Worm (Caenorhabditis elegans): ENCODE measurements around the gene msd-4.

msd-4 gene

ce11 chrIII:4879445-4879844, 10.9 kb upstream of the msd-4 start, which contains the start of gene C35D10.1:
Gene C35D10.1 (plus strand): TSS chrIII:4879745.
- TF ChIP-seq gmeb-2 (tag; optimal IDR thresholded peaks at IDR 0.05) = no peak
- TF ChIP-seq K02D7.2 (tag; optimal IDR thresholded peaks at IDR 0.05) = no peak
- no peak for TF ChIP-seq mec-3 (tag; optimal IDR thresholded peaks at IDR 0.05; ENCODE audit: borderline replicate concordance)
- no peak for TF ChIP-seq elt-4 (tag; optimal IDR thresholded peaks at IDR 0.05)
- no peak for TF ChIP-seq zip-5 (tag; optimal IDR thresholded peaks at IDR 0.05)
- TF ChIP-seq C08G9.2 (tag; optimal IDR thresholded peaks at IDR 0.05) = no peak
- TF ChIP-seq ets-4 (tag; optimal IDR thresholded peaks at IDR 0.05) = no peak
- no peak for TF ChIP-seq fkh-10 (GFP tag; optimal IDR thresholded peaks at IDR 0.05)
- TF ChIP-seq ceh-9 (tag; optimal IDR thresholded peaks at IDR 0.05) = no peak
- TF ChIP-seq unc-42 (tag; optimal IDR thresholded peaks at IDR 0.05) = no peak
- TF ChIP-seq F13H6.1 (tag; optimal IDR thresholded peaks at IDR 0.05) = no peak
- no peak for TF ChIP-seq pha-2 (tag; optimal IDR thresholded peaks at IDR 0.05)
- no peak for TF ChIP-seq pha-4 (tag; optimal IDR thresholded peaks at IDR 0.05)
- no peak for TF ChIP-seq pros-1 (tag; optimal IDR thresholded peaks at IDR 0.05)
- no peak for TF ChIP-seq syd-9 (tag; optimal IDR thresholded peaks at IDR 0.05)
- TF ChIP-seq T23F11.4 (GFP tag; optimal IDR thresholded peaks at IDR 0.05) = no peak
- TF ChIP-seq ceh-2 (tag; optimal IDR thresholded peaks at IDR 0.05) = no peak

DNA sequence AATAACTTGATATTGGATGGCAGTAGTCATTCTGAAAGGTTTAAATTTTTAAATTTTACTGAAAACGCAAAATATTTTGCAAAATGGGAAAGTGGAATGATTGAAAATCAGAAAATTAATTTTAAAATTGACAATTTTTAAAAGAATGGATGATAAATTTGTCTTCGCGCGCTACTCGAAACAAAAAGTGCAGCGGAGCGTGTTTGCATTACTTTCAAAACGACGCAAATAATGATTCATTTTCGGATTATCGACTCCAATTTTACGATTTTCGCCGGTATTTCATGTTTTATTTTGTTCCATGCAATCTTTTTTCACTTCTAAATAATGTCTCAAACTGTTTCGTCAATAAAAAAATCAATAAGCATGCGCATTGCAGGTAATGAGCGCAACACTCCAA, 9.7 kb upstream of the msd-4 start, which contains the start of the genes tost-1 and arx-6:
Gene tost-1 (minus strand): TSS at position 31 of the 400 bp plus-strand sequence.
Gene arx-6 (plus strand): TSS at position 378 of the 400 bp plus-strand sequence.
- TF ChIP-seq elt-2 (tag; optimal IDR thresholded peaks at IDR 0.05) (peak; percentile 21), ceh-6 (GFP tag; optimal IDR thresholded peaks at IDR 0.05) (no peak), unc-42 (tag; optimal IDR thresholded peaks at IDR 0.05) (peak; percentile 22)

- TF ChIP-seq C08G9.2 (tag; optimal IDR thresholded peaks at IDR 0.05) = no peak
- TF ChIP-seq ceh-31 (tag; optimal IDR thresholded peaks at IDR 0.05) = peak; percentile 24
Measured at ce11 chrIII:4875663-4876062, 7.1 kb upstream of the msd-4 start.

- TF ChIP-seq hlh-15 (tag; optimal IDR thresholded peaks at IDR 0.05) (no peak), K09A11.1 (tag; optimal IDR thresholded peaks at IDR 0.05; ENCODE audit: insufficient read depth) (no peak), sox-4 (tag; optimal IDR thresholded peaks at IDR 0.05) (no peak), hlh-8 (tag; optimal IDR thresholded peaks at IDR 0.05) (no peak), ceh-2 (tag; optimal IDR thresholded peaks at IDR 0.05) (no peak), rnt-1 (tag; optimal IDR thresholded peaks at IDR 0.05) (no peak), pha-2 (tag; optimal IDR thresholded peaks at IDR 0.05) (no peak), pat-9 (tag; optimal IDR thresholded peaks at IDR 0.05) (no peak), fkh-10 (GFP tag; optimal IDR thresholded peaks at IDR 0.05) (no peak), dve-1 (tag; optimal IDR thresholded peaks at IDR 0.05) (no peak), mec-3 (tag; optimal IDR thresholded peaks at IDR 0.05; ENCODE audit: borderline replicate concordance) (no peak), che-1 (tag; optimal IDR thresholded peaks at IDR 0.05) (no peak), ceh-24 (tag; optimal IDR thresholded peaks at IDR 0.05) (no peak), elt-2 (tag; optimal IDR thresholded peaks at IDR 0.05) (no peak), dmd-4 (tag; optimal IDR thresholded peaks at IDR 0.05; ENCODE audit: borderline replicate concordance) (no peak), gmeb-2 (tag; optimal IDR thresholded peaks at IDR 0.05) (no peak), ceh-31 (tag; optimal IDR thresholded peaks at IDR 0.05) (no peak), zip-5 (tag; optimal IDR thresholded peaks at IDR 0.05) (no peak), nfya-1 (tag; optimal IDR thresholded peaks at IDR 0.05) (no peak)
Measured at ce11 chrIII:4874671-4875070, 6.1 kb upstream of the msd-4 start, which contains the start of gene C35D10.12. Gene C35D10.12 (minus strand): TSS chrIII:4874771.

ce11 chrIII:4873395-4873794, 4.9 kb upstream of the msd-4 start:
- TF ChIP-seq unc-55 (GFP tag; optimal IDR thresholded peaks at IDR 0.05) (no peak), ztf-16 (tag; optimal IDR thresholded peaks at IDR 0.05) (no peak), ceh-22 (tag; optimal IDR thresholded peaks at IDR 0.05) (no peak), pqm-1 (tag; optimal IDR thresholded peaks at IDR 0.05) (no peak), ceh-45 (GFP tag; IDR thresholded peaks at IDR 0.05) (no peak), dve-1 (tag; optimal IDR thresholded peaks at IDR 0.05) (no peak), odd-2 (tag; optimal IDR thresholded peaks at IDR 0.05) (no peak), ttx-3 (tag; optimal IDR thresholded peaks at IDR 0.05) (no peak), C38D4.7 (GFP tag; optimal IDR thresholded peaks at IDR 0.05) (no peak), C08G9.2 (tag; optimal IDR thresholded peaks at IDR 0.05) (no peak), tbx-7 (tag; optimal IDR thresholded peaks at IDR 0.05) (no peak), che-1 (tag; optimal IDR thresholded peaks at IDR 0.05) (no peak), nfya-1 (tag; optimal IDR thresholded peaks at IDR 0.05) (no peak), hlh-15 (tag; optimal IDR thresholded peaks at IDR 0.05) (no peak), lim-6 (tag; optimal IDR thresholded peaks at IDR 0.05) (no peak), sdc-2 (tag; optimal IDR thresholded peaks at IDR 0.05) (no peak), K09A11.1 (tag; optimal IDR thresholded peaks at IDR 0.05; ENCODE audit: insufficient read depth) (no peak), ceh-9 (tag; optimal IDR thresholded peaks at IDR 0.05) (no peak)
